Fruit fly (Drosophila melanogaster) whole organism, wandering third instar larva: ENCODE results near the gene Nfs1.

Experiments used
- CG9705 ChIP-seq: fragments of 200-800 bp; sonication (Bioruptor generic); optimal IDR thresholded peaks from 2 replicates; lab custom pipeline; 2018; ENCODE audit warnings: missing biosample characterization, mild to moderate bottlenecking, missing genetic modification characterization
- Dfd ChIP-seq: fragments of >200 bp; optimal IDR thresholded peaks from 2 replicates; lab custom pipeline; 2017; ENCODE audit warnings: missing biosample characterization, missing genetic modification characterization
- HLH106 ChIP-seq: fragments of 200-800 bp; optimal IDR thresholded peaks from 3 replicates; lab custom pipeline; 2019; ENCODE audit warnings: missing biosample characterization, mild to moderate bottlenecking, missing genetic modification characterization, moderate library complexity
- br ChIP-seq: fragments of 200-800 bp; sonication (Bioruptor generic); optimal IDR thresholded peaks from 2 replicates; lab custom pipeline; 2016; ENCODE audit warnings: missing biosample characterization, missing genetic modification characterization
- foxo ChIP-seq, 2 experiments: fragments of 200-800 bp; sonication (Bioruptor generic); optimal IDR thresholded peaks; 2 replicates in 1 of 2; 3 replicates in 1 of 2; lab custom pipeline; 2016 to 2017; ENCODE audit warnings: missing biosample characterization in 2 of 2, missing genetic modification characterization in 2 of 2
- fru ChIP-seq: fragments of 200-800 bp; sonication (Bioruptor generic); optimal IDR thresholded peaks from 3 replicates; lab custom pipeline; 2016; ENCODE audit warnings: missing biosample characterization, mild to moderate bottlenecking, missing genetic modification characterization
- h ChIP-seq: fragments of 200-800 bp; sonication (Bioruptor generic); optimal IDR thresholded peaks from 3 replicates; lab custom pipeline; 2016; ENCODE audit warnings: missing biosample characterization, mild to moderate bottlenecking, missing genetic modification characterization
- psq ChIP-seq: fragments of 200-800 bp; sonication (Bioruptor generic); optimal IDR thresholded peaks from 3 replicates; lab custom pipeline; 2017; ENCODE audit warnings: missing biosample characterization, mild to moderate bottlenecking, missing genetic modification characterization, moderate library complexity
- usp ChIP-seq: fragments of >200 bp; optimal IDR thresholded peaks from 2 replicates; lab custom pipeline; 2017; ENCODE audit warnings: missing biosample characterization, missing genetic modification characterization

- TF ChIP-seq HLH106 (tag; lab: Kevin White, UChicago): no peak
- TF ChIP-seq usp (GFP tag; lab: Kevin White, UChicago): no peak
- no peak for TF ChIP-seq foxo (GFP tag; optimal IDR thresholded peaks at IDR 0.05; lab: Kevin White, UChicago)
- no peak for TF ChIP-seq fru (GFP tag; lab: Kevin White, UChicago)
- no peak for TF ChIP-seq h (GFP tag; lab: Kevin White, UChicago)
- TF ChIP-seq CG9705 (GFP tag; lab: Kevin White, UChicago): no peak
- no peak for TF ChIP-seq Dfd
- TF ChIP-seq psq (GFP tag; lab: Kevin White, UChicago): no peak
- TF ChIP-seq br: no peak
Observed at dm6 chr2L:11989210-11989609, 10.2 kb upstream of the Nfs1 start.
